Worm (Caenorhabditis elegans) whole organism, young adult: Measurements from ENCODE around the gene C06B3.7.

ENCODE experiments used
- F23B12.7 ChIP-seq: sonication (generic microtip); optimal IDR thresholded peaks from 2 replicates; lab custom pipeline; 2017; ENCODE audit warnings: missing genetic modification characterization, mild to moderate bottlenecking, missing compliant biosample characterization, antibody characterized with exemption, moderate library complexity; ENCODE audit not compliant: insufficient read depth
- F33H1.4 ChIP-seq: fragments of 200-800 bp; sonication (Bioruptor generic); IDR thresholded peaks from 2 replicates; pipeline ENCODE4 v1.3.6; 2022; ENCODE audit warnings: missing genetic modification reagents, missing genetic modification characterization, missing compliant biosample characterization
- him-1 ChIP-seq: sonication (generic microtip); optimal IDR thresholded peaks from 2 replicates; lab custom pipeline; 2016; ENCODE audit warnings: missing genotype, missing genetic modification reagents, missing genetic modification characterization, missing compliant biosample characterization
- hlh-26 ChIP-seq: fragments of 200-800 bp; sonication (Bioruptor generic); conservative IDR thresholded peaks from 2 replicates; pipeline ENCODE4 v1.3.6; 2022; ENCODE audit warnings: missing genetic modification reagents, missing genetic modification characterization, missing compliant biosample characterization
- let-607 ChIP-seq, 2 experiments: fragments of 200-800 bp in 1 of 2; sonication (Bioruptor generic) in 1 of 2; sonication (generic microtip) in 1 of 2; optimal IDR thresholded peaks; 2 replicates each; lab custom pipeline; 2016 to 2018; ENCODE audit warnings: mild to moderate bottlenecking in 2 of 2, missing compliant biosample characterization in 2 of 2, missing genetic modification characterization in 2 of 2, moderate library complexity in 2 of 2, missing genotype in 1 of 2
- lin-40 ChIP-seq: sonication (generic microtip); optimal IDR thresholded peaks from 2 replicates; lab custom pipeline; 2016; ENCODE audit warnings: missing genetic modification characterization, mild to moderate bottlenecking, missing compliant biosample characterization, missing genotype, missing genetic modification reagents
- madf-8 ChIP-seq: fragments of 200-800 bp; sonication (Bioruptor generic); conservative IDR thresholded peaks from 2 replicates; pipeline ENCODE4 v1.3.6; 2022; ENCODE audit warnings: missing genetic modification reagents, missing genetic modification characterization, missing compliant biosample characterization
- mel-28 ChIP-seq: sonication (generic microtip); optimal IDR thresholded peaks from 2 replicates; lab custom pipeline; 2016; ENCODE audit warnings: borderline replicate concordance, mild to moderate bottlenecking, missing genetic modification characterization, missing compliant biosample characterization
- nfya-1 ChIP-seq: sonication (generic microtip); optimal IDR thresholded peaks from 2 replicates; lab custom pipeline; 2017; ENCODE audit warnings: antibody characterized with exemption, missing compliant biosample characterization, missing genetic modification characterization, borderline replicate concordance; ENCODE audit not compliant: insufficient read depth
- pha-4 ChIP-seq: fragments of 150-350 bp; sonication (generic microtip); optimal IDR thresholded peaks from 2 replicates; lab custom pipeline; 2014; ENCODE audit warnings: missing biosample characterization, missing genetic modification reagents, missing genetic modification characterization
- rec-8 ChIP-seq, 2 experiments: sonication (generic microtip); optimal IDR thresholded peaks; 2 replicates each; lab custom pipeline; 2016; ENCODE audit warnings: mild to moderate bottlenecking in 2 of 2, missing genetic modification characterization in 2 of 2, missing genetic modification reagents in 2 of 2, missing genotype in 2 of 2, missing biosample characterization in 1 of 2, missing compliant biosample characterization in 1 of 2, moderate library complexity in 1 of 2
- unc-130 ChIP-seq: sonication (generic microtip); optimal IDR thresholded peaks from 2 replicates; lab custom pipeline; 2016; ENCODE audit warnings: missing genetic modification reagents, missing genetic modification characterization, missing compliant biosample characterization
- ztf-22 ChIP-seq: fragments of 200-800 bp; sonication (Bioruptor generic); optimal IDR thresholded peaks from 2 replicates; lab custom pipeline; 2018; ENCODE audit warnings: mild to moderate bottlenecking, missing genetic modification characterization, moderate library complexity, missing compliant biosample characterization

ce11 chrV:13862505-13862904, 47.0 kb upstream of the C06B3.7 start, which contains the start of gene srx-137:
- TF ChIP-seq F33H1.4 (GFP tag; lab: Robert Waterston, UW) (no peak), F23B12.7 (no peak), rec-8 (tag; optimal IDR thresholded peaks at IDR 0.05; lab: Kevin White, UChicago) (no peak), pha-4 (tag; lab: Kevin White, UChicago) (no peak), mel-28 (tag; lab: Kevin White, UChicago) (no peak), ztf-22 (GFP tag; lab: Kevin White, UChicago) (no peak), nfya-1 (tag; lab: Kevin White, UChicago) (no peak), madf-8 (GFP tag; lab: Robert Waterston, UW) (no peak), unc-130 (GFP tag; lab: Kevin White, UChicago) (no peak), let-607 (tag; optimal IDR thresholded peaks at IDR 0.05; lab: Kevin White, UChicago) (no peak), him-1 (tag; lab: Kevin White, UChicago) (no peak), lin-40 (tag; lab: Kevin White, UChicago) (no peak), hlh-26 (GFP tag; lab: Robert Waterston, UW) (no peak)
